Worm (Caenorhabditis elegans) whole organism, L3 larva: ENCODE results near the gene R09E10.13.

Experiments
- R02D3.7 ChIP-seq: fragments of 150-350 bp; optimal IDR thresholded peaks from 2 replicates; lab custom pipeline; 2014; ENCODE audit warnings: missing biosample characterization, missing genetic modification characterization
- ZK546.5 ChIP-seq: sonication (generic microtip); optimal IDR thresholded peaks from 2 replicates; lab custom pipeline; 2017; ENCODE audit warnings: missing biosample characterization, missing genetic modification characterization
- aly-2 ChIP-seq: fragments of 150-350 bp; optimal IDR thresholded peaks from 2 replicates; lab custom pipeline; 2014; ENCODE audit warnings: missing biosample characterization, missing genetic modification characterization
- ama-1 ChIP-seq: fragments of 150-350 bp; optimal IDR thresholded peaks from 2 replicates; lab custom pipeline; 2018
- ceh-9 ChIP-seq: sonication (generic microtip); optimal IDR thresholded peaks from 2 replicates; lab custom pipeline; 2018; ENCODE audit warnings: missing biosample characterization, missing genetic modification characterization
- egl-27 ChIP-seq: sonication (generic microtip); optimal IDR thresholded peaks from 4 replicates; lab custom pipeline; 2017; ENCODE audit warnings: missing biosample characterization, missing genetic modification reagents, missing genetic modification characterization
- egl-5 ChIP-seq: fragments of 150-350 bp; optimal IDR thresholded peaks from 2 replicates; lab custom pipeline; 2017; ENCODE audit warnings: missing biosample characterization, missing genetic modification reagents, missing genetic modification characterization, inconsistent platforms
- elt-1 ChIP-seq: fragments of 150-350 bp; optimal IDR thresholded peaks from 2 replicates; lab custom pipeline; 2014; ENCODE audit warnings: missing biosample characterization, missing genetic modification characterization
- elt-2 ChIP-seq: sonication (generic microtip); optimal IDR thresholded peaks from 2 replicates; lab custom pipeline; 2016; ENCODE audit warnings: missing genetic modification reagents, mild to moderate bottlenecking, missing genetic modification characterization, missing compliant biosample characterization
- elt-3 ChIP-seq, 3 experiments: fragments of 150-350 bp in 1 of 3; sonication (generic microtip) in 2 of 3; optimal IDR thresholded peaks; 2 replicates in 2 of 3; 4 replicates in 1 of 3; lab custom pipeline; 2014 to 2017; ENCODE audit warnings: missing biosample characterization in 3 of 3, missing genetic modification characterization in 3 of 3
- eor-1 ChIP-seq, 2 experiments: fragments of 150-350 bp; optimal IDR thresholded peaks; 2 replicates each; lab custom pipeline; 2014 to 2018; ENCODE audit warnings: missing biosample characterization in 2 of 2, missing genetic modification characterization in 2 of 2
- fkh-10 ChIP-seq: sonication (generic microtip); optimal IDR thresholded peaks from 2 replicates; lab custom pipeline; 2017; ENCODE audit warnings: missing biosample characterization, missing genetic modification reagents, missing genetic modification characterization
- fkh-2 ChIP-seq: fragments of 150-350 bp; optimal IDR thresholded peaks from 2 replicates; lab custom pipeline; 2014; ENCODE audit warnings: missing biosample characterization, missing genetic modification reagents, missing genetic modification characterization
- fos-1 ChIP-seq: fragments of 150-350 bp; optimal IDR thresholded peaks from 2 replicates; lab custom pipeline; 2014; ENCODE audit warnings: missing biosample characterization, missing genetic modification characterization
- hmg-11 ChIP-seq: sonication (generic microtip); optimal IDR thresholded peaks from 2 replicates; lab custom pipeline; 2016; ENCODE audit warnings: missing genetic modification characterization, missing compliant biosample characterization
- jun-1 ChIP-seq: fragments of 150-350 bp; optimal IDR thresholded peaks from 2 replicates; lab custom pipeline; 2014; ENCODE audit warnings: missing biosample characterization, missing genetic modification reagents, missing genetic modification characterization
- lin-15B ChIP-seq: fragments of 150-350 bp; optimal IDR thresholded peaks from 2 replicates; lab custom pipeline; 2014; ENCODE audit warnings: missing biosample characterization, missing genetic modification characterization
- lin-39 ChIP-seq: fragments of 150-350 bp; optimal IDR thresholded peaks from 2 replicates; lab custom pipeline; 2018; ENCODE audit warnings: missing biosample characterization, missing genetic modification reagents, missing genetic modification characterization
- lsy-12 ChIP-seq: sonication (generic microtip); optimal IDR thresholded peaks from 2 replicates; lab custom pipeline; 2016; ENCODE audit warnings: mild to moderate bottlenecking, missing genetic modification characterization, missing compliant biosample characterization
- mdl-1 ChIP-seq: fragments of 150-350 bp; optimal IDR thresholded peaks from 2 replicates; lab custom pipeline; 2014; ENCODE audit warnings: missing biosample characterization, missing genetic modification characterization
- mml-1 ChIP-seq: fragments of 150-350 bp; sonication (generic microtip); optimal IDR thresholded peaks from 3 replicates; lab custom pipeline; 2014; ENCODE audit warnings: missing biosample characterization, missing genetic modification characterization
- nfya-1 ChIP-seq: sonication (generic microtip); optimal IDR thresholded peaks from 2 replicates; lab custom pipeline; 2017; ENCODE audit warnings: missing genetic modification characterization, mild to moderate bottlenecking, missing compliant biosample characterization, antibody characterized with exemption, moderate library complexity; ENCODE audit not compliant: insufficient read depth
- nhr-11 ChIP-seq: fragments of 150-350 bp; optimal IDR thresholded peaks from 2 replicates; lab custom pipeline; 2014; ENCODE audit warnings: missing biosample characterization, missing genetic modification characterization
- nhr-23 ChIP-seq: fragments of 150-350 bp; optimal IDR thresholded peaks from 2 replicates; lab custom pipeline; 2014; ENCODE audit warnings: missing biosample characterization, missing genetic modification reagents, missing genetic modification characterization
- nhr-237 ChIP-seq: fragments of 150-350 bp; optimal IDR thresholded peaks from 2 replicates; lab custom pipeline; 2014; ENCODE audit warnings: missing biosample characterization, missing genetic modification characterization
- nhr-25 ChIP-seq: sonication (generic microtip); optimal IDR thresholded peaks from 2 replicates; lab custom pipeline; 2017; ENCODE audit warnings: missing biosample characterization, missing genetic modification characterization
- nhr-28 ChIP-seq: fragments of 150-350 bp; optimal IDR thresholded peaks from 2 replicates; lab custom pipeline; 2014; ENCODE audit warnings: missing biosample characterization, missing genetic modification characterization
- nhr-67 ChIP-seq: fragments of 150-350 bp; optimal IDR thresholded peaks from 2 replicates; lab custom pipeline; 2014; ENCODE audit warnings: missing biosample characterization, missing genetic modification characterization
- nhr-77 ChIP-seq: fragments of 150-350 bp; optimal IDR thresholded peaks from 2 replicates; lab custom pipeline; 2014; ENCODE audit warnings: missing biosample characterization, missing genetic modification characterization
- pha-4 ChIP-seq: fragments of 150-350 bp; optimal IDR thresholded peaks from 2 replicates; lab custom pipeline; 2014; ENCODE audit warnings: missing biosample characterization, missing genetic modification reagents, missing genetic modification characterization
- pqm-1 ChIP-seq: fragments of 150-350 bp; optimal IDR thresholded peaks from 2 replicates; lab custom pipeline; 2017; ENCODE audit warnings: missing biosample characterization, missing genetic modification characterization, inconsistent platforms
- sea-2 ChIP-seq: fragments of 150-350 bp; sonication (generic microtip); optimal IDR thresholded peaks from 4 replicates; lab custom pipeline; 2014; ENCODE audit warnings: missing biosample characterization, missing genetic modification reagents, missing genetic modification characterization
- skn-1 ChIP-seq: fragments of 150-350 bp; optimal IDR thresholded peaks from 2 replicates; lab custom pipeline; 2014; ENCODE audit warnings: missing biosample characterization, missing genetic modification characterization
- snpc-4 ChIP-seq: fragments of 150-350 bp; optimal IDR thresholded peaks from 2 replicates; lab custom pipeline; 2014; ENCODE audit warnings: missing biosample characterization, missing genetic modification characterization
- unc-39 ChIP-seq: sonication (generic microtip); optimal IDR thresholded peaks from 4 replicates; lab custom pipeline; 2017; ENCODE audit warnings: missing biosample characterization, missing genetic modification characterization
- zag-1 ChIP-seq: fragments of 150-350 bp; optimal IDR thresholded peaks from 2 replicates; lab custom pipeline; 2014; ENCODE audit warnings: missing biosample characterization, missing genetic modification characterization

R09E10.13 gene

DNA sequence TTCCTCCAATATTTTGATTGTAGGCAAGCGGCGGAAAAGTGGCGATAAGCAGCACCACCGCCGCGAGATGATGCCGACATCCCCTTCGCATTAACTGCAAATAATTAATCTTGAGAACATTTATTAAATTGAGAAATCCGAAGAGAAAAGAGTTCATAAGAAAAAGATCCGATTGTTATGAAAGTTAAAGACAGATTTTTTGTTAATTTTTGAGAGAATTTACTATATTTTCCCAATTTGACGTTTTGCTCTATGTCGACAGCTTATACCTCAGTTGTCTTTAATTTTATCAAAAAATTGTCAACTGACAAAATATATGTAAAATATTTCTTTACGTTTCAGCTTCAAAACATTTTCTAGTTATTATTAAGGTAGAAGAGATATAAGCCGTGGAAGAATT lies 7.3 kb upstream of the R09E10.13 start, which contains the start of gene R09E10.5:
Gene R09E10.5, minus strand, starts transcription at position 101 of the 400 bp plus-strand sequence.
- no peak for TF ChIP-seq mdl-1 (tag; lab: Kevin White, UChicago)
- TF ChIP-seq eor-1 (tag; optimal IDR thresholded peaks at IDR 0.05; lab: Kevin White, UChicago): no peak
- TF ChIP-seq nfya-1 (tag; lab: Kevin White, UChicago): no peak
- no peak for TF ChIP-seq fkh-2 (tag; lab: Kevin White, UChicago)
- no peak for TF ChIP-seq fos-1 (tag; lab: Kevin White, UChicago)
- TF ChIP-seq ceh-9 (tag; lab: Kevin White, UChicago): no peak
- no peak for TF ChIP-seq elt-1 (tag; lab: Kevin White, UChicago)
- TF ChIP-seq ZK546.5 (tag; lab: Kevin White, UChicago): no peak
- no peak for TF ChIP-seq sea-2 (GFP tag; lab: Kevin White, UChicago)
- TF ChIP-seq nhr-77 (tag; lab: Kevin White, UChicago): no peak
- TF ChIP-seq egl-5 (tag; lab: Kevin White, UChicago): no peak
- no peak for TF ChIP-seq nhr-11 (tag; lab: Kevin White, UChicago)
- no peak for TF ChIP-seq nhr-28 (tag; lab: Kevin White, UChicago)

DNA sequence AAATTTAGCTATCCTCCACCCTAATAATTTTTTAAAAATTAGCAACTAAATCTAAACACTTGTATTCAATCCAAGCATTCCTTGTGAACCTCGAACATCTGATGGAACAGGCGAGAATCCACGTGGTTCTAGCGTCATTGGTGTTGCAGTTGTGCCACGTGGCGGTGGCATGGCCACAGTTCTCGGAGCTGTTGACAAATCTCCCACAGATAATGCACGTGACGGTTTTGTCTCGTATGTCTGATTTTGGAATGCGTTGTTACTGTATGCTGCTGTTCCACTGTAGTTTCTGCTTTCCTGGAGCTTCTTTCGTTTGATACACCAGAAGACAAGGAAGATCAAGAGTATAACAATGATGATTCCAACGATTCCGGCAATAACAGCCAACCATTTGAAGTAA lies 1.1 kb upstream of the R09E10.13 start:
- TF ChIP-seq nhr-77 (tag; lab: Kevin White, UChicago) (no peak), zag-1 (tag; lab: Kevin White, UChicago) (no peak), egl-27 (tag; lab: Kevin White, UChicago) (no peak)
- TF ChIP-seq, all 47 proteins: peak for 0

DNA sequence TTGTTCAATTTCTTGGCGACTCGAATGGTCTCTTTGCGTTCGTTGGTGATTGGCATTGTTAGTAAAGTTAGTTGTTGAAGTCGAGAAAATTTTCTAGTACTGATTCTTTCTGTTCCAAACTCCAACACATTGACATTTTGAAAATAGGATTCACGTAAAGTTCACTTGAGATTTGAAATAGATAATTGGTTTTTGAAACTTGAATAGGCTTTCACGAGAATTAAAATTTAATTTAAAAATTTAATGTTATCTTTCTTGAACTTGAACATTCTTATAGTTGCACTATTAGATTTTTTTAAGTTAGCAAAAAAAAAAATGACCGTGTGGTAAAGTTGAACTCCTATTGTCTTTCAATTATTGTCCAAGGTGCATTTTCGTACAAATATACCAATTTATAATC lies 914 bp downstream of the R09E10.13 start, which contains the start of gene R09E10.6:
Gene R09E10.6, minus strand, starts transcription at position 101 of the 400 bp plus-strand sequence.
- TF ChIP-seq zag-1 (tag; lab: Kevin White, UChicago): no peak
- TF ChIP-seq nhr-25 (tag; lab: Kevin White, UChicago): no peak
- no peak for TF ChIP-seq elt-2 (tag; lab: Kevin White, UChicago)

DNA sequence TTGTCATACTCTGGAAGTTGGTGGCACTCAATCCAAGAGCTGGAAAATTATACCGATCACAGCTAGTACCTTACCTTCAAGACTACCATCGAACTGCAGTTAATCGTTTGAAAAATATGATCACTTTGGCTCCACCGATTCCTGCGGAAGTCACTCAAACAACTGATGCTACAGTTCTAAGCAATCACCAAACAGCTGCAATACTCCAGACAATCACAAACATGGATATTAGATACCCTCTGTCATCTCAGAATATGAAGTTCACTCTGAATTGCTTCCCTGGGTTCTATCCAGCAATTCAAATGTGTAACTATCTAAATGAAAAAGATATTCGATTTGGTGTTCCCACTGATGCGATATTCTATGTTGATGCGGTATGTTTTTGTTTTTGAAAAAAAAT lies 6.4 kb downstream of the R09E10.13 start:
- no peak for TF ChIP-seq nhr-25 (tag; lab: Kevin White, UChicago)
- TF ChIP-seq nhr-28 (tag; lab: Kevin White, UChicago): no peak
- no peak for TF ChIP-seq elt-1 (tag; lab: Kevin White, UChicago)
- TF ChIP-seq nhr-11 (tag; lab: Kevin White, UChicago): no peak
- no peak for TF ChIP-seq pha-4 (tag; lab: Kevin White, UChicago)
- no peak for TF ChIP-seq nhr-237 (tag; lab: Kevin White, UChicago)
- TF ChIP-seq ama-1 (lab: Kevin White, UChicago): no peak
- TF ChIP-seq ceh-9 (tag; lab: Kevin White, UChicago): no peak
- TF ChIP-seq pqm-1: no peak
- TF ChIP-seq mdl-1 (tag; lab: Kevin White, UChicago): no peak
- no peak for TF ChIP-seq snpc-4
- no peak for TF ChIP-seq eor-1 (tag; optimal IDR thresholded peaks at IDR 0.05; lab: Kevin White, UChicago)
- TF ChIP-seq jun-1 (tag; lab: Kevin White, UChicago): no peak
- TF ChIP-seq nfya-1 (tag; lab: Kevin White, UChicago): no peak
- no peak for TF ChIP-seq fkh-10 (GFP tag; lab: Kevin White, UChicago)
- TF ChIP-seq R02D3.7 (tag; lab: Kevin White, UChicago): no peak
- TF ChIP-seq aly-2: no peak
- no peak for TF ChIP-seq skn-1 (tag; lab: Kevin White, UChicago)
- no peak for TF ChIP-seq egl-5 (tag; lab: Kevin White, UChicago)
- TF ChIP-seq unc-39 (tag; lab: Kevin White, UChicago): no peak

DNA sequence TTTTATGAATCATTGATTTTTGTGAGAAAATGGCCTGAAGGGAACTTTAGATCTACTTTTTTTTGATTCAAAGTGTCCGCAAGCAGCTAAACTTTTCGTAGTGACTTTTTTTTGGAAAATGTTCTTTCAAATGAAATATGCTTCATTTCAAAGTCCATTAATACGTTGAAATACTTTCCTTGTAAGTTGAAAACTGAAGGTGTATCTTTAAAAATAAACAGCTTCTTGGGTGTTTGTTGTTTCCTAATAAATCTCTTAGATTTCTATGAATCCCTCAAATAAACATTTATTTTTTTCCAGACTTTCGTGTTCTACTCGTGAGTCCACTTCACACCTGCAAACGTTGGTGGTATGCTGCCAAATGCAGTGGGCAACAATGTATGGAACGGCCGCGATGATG lies 8.3 kb downstream of the R09E10.13 start, which contains the start of gene ebax-1:
Gene ebax-1, plus strand, starts transcription at position 301 of the 400 bp plus-strand sequence.
- TF ChIP-seq skn-1 (tag; lab: Kevin White, UChicago) (no peak), nhr-28 (tag; lab: Kevin White, UChicago) (no peak)

DNA sequence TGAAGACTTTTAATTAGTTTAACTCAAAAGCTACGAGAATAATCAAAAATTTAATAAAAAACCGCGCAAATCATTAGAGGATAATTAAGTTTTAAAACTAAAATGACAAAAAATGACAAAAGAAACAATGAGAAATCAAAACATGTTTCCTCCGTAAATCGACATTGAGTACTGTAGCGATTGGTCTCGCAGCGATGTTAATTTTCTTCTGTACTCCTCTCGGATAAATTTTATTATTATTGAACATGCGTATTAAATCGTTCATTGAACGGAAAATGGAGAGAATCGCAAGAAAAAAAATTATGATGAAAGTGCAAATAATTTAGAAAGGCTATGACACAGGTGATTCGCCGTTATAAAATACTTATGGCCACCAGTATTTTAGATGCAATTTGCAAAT lies 9.6 kb downstream of the R09E10.13 start:
- no peak for TF ChIP-seq lin-15B
- TF ChIP-seq elt-1 (tag; lab: Kevin White, UChicago): no peak
- TF ChIP-seq mml-1: no peak
- TF ChIP-seq unc-39 (tag; lab: Kevin White, UChicago): no peak
- no peak for TF ChIP-seq nhr-67 (tag; lab: Kevin White, UChicago)
- no peak for TF ChIP-seq lsy-12 (tag; lab: Kevin White, UChicago)
- TF ChIP-seq ceh-9 (tag; lab: Kevin White, UChicago): no peak
- TF ChIP-seq nhr-23 (tag; lab: Kevin White, UChicago): no peak
- TF ChIP-seq lin-39 (tag; lab: Kevin White, UChicago): no peak
- TF ChIP-seq elt-2 (tag; lab: Kevin White, UChicago): no peak
- TF ChIP-seq skn-1 (tag; lab: Kevin White, UChicago): no peak
- TF ChIP-seq pha-4 (tag; lab: Kevin White, UChicago): no peak
- no peak for TF ChIP-seq fkh-10 (GFP tag; lab: Kevin White, UChicago)
- TF ChIP-seq hmg-11 (tag; lab: Kevin White, UChicago): no peak
- TF ChIP-seq elt-3 (tag; optimal IDR thresholded peaks at IDR 0.05; lab: Kevin White, UChicago): no peak
- no peak for TF ChIP-seq egl-5 (tag; lab: Kevin White, UChicago)
- TF ChIP-seq, all 47 proteins: peak for 0
